Fruit fly (Drosophila melanogaster) whole organism, prepupa: ENCODE data around the gene Tektin-C.

Experiments
- Blimp-1 ChIP-seq: fragments of 200-800 bp; sonication (Bioruptor generic); optimal IDR thresholded peaks from 3 replicates; lab custom pipeline; 2017; ENCODE audit warnings: missing biosample characterization, missing genetic modification characterization, mild to moderate bottlenecking, moderate library complexity, missing genetic modification reagents
- CG10631 ChIP-seq: fragments of 200-800 bp; sonication (Bioruptor generic); optimal IDR thresholded peaks from 2 replicates; lab custom pipeline; 2016; ENCODE audit warnings: missing biosample characterization, missing genetic modification characterization
- CG32006 ChIP-seq: fragments of 200-800 bp; sonication (Bioruptor generic); optimal IDR thresholded peaks from 3 replicates; lab custom pipeline; 2017; ENCODE audit warnings: missing biosample characterization, mild to moderate bottlenecking, missing genetic modification characterization
- CG6854 ChIP-seq: fragments of 200-800 bp; sonication (Bioruptor generic); optimal IDR thresholded peaks from 2 replicates; lab custom pipeline; 2017; ENCODE audit warnings: missing biosample characterization, mild to moderate bottlenecking, missing genetic modification characterization
- Eip75B ChIP-seq: fragments of 200-800 bp; sonication (Bioruptor generic); optimal IDR thresholded peaks from 3 replicates; lab custom pipeline; 2016; ENCODE audit warnings: missing biosample characterization, missing genetic modification characterization
- Ets96B ChIP-seq: fragments of 200-800 bp; optimal IDR thresholded peaks from 2 replicates; lab custom pipeline; 2019; ENCODE audit warnings: missing biosample characterization, mild to moderate bottlenecking, missing genetic modification characterization, moderate library complexity
- Hr39 ChIP-seq: fragments of 200-800 bp; sonication (Bioruptor generic); optimal IDR thresholded peaks from 2 replicates; lab custom pipeline; 2016; ENCODE audit warnings: missing biosample characterization, missing genetic modification characterization
- Lpt ChIP-seq: fragments of 200-800 bp; sonication (Bioruptor generic); optimal IDR thresholded peaks from 3 replicates; lab custom pipeline; 2016; ENCODE audit warnings: missing biosample characterization, missing genetic modification characterization
- OdsH ChIP-seq: fragments of 200-800 bp; sonication (Bioruptor generic); optimal IDR thresholded peaks from 3 replicates; lab custom pipeline; 2016; ENCODE audit warnings: missing biosample characterization, missing genetic modification characterization
- acj6 ChIP-seq: fragments of 200-800 bp; sonication (Bioruptor generic); optimal IDR thresholded peaks from 3 replicates; lab custom pipeline; 2016; ENCODE audit warnings: missing biosample characterization, missing genetic modification characterization
- dac ChIP-seq: fragments of 200-800 bp; sonication (Bioruptor generic); optimal IDR thresholded peaks from 2 replicates; lab custom pipeline; 2017; ENCODE audit warnings: missing biosample characterization, mild to moderate bottlenecking, missing genetic modification characterization
- lz ChIP-seq: fragments of 200-800 bp; sonication (Bioruptor generic); optimal IDR thresholded peaks from 3 replicates; lab custom pipeline; 2016; ENCODE audit warnings: missing biosample characterization, missing genetic modification characterization

- TF ChIP-seq CG6854 (GFP tag; lab: Kevin White, UChicago) (no peak), Ets96B (tag; lab: Kevin White, UChicago) (no peak), dac (GFP tag; lab: Kevin White, UChicago) (no peak), acj6 (GFP tag; lab: Kevin White, UChicago) (no peak), CG32006 (GFP tag; lab: Kevin White, UChicago) (peak; percentile 24), OdsH (no peak), Blimp-1 (GFP tag; lab: Kevin White, UChicago) (no peak), Lpt (no peak), CG10631 (GFP tag; lab: Kevin White, UChicago) (no peak), lz (GFP tag; lab: Kevin White, UChicago) (no peak), Hr39 (GFP tag; lab: Kevin White, UChicago) (no peak), Eip75B (GFP tag; lab: Kevin White, UChicago) (no peak)
Observed at dm6 chr3L:5838295-5838694, 42.0 kb upstream of the Tektin-C start.
